Worm (Caenorhabditis elegans) whole organism, midembryonic: ENCODE measurements around the gene F36H9.1.

ENCODE experiments used
- T22C8.4 ChIP-seq: fragments of 200-800 bp; sonication (Bioruptor generic); IDR thresholded peaks from 2 replicates; pipeline ENCODE4 v1.3.6; 2022; ENCODE audit warnings: missing genetic modification characterization, missing compliant biosample characterization
- cog-1 ChIP-seq: sonication (generic microtip); optimal IDR thresholded peaks from 2 replicates; lab custom pipeline; 2016; ENCODE audit warnings: missing genetic modification characterization, missing compliant biosample characterization
- flt-1 ChIP-seq: fragments of 200-800 bp; sonication (Bioruptor generic); IDR thresholded peaks from 2 replicates; pipeline ENCODE4 v1.3.6; 2022; ENCODE audit warnings: missing genetic modification characterization, missing compliant biosample characterization
- klf-2 ChIP-seq: fragments of 200-800 bp; sonication (Bioruptor generic); conservative IDR thresholded peaks from 2 replicates; pipeline ENCODE4 v1.3.6; 2022; ENCODE audit warnings: missing genetic modification reagents, missing genetic modification characterization, missing compliant biosample characterization
- med-1 ChIP-seq: sonication (generic microtip); optimal IDR thresholded peaks from 2 replicates; lab custom pipeline; 2017; ENCODE audit warnings: missing genetic modification characterization, mild to moderate bottlenecking, missing compliant biosample characterization, antibody characterized with exemption, missing genetic modification reagents; ENCODE audit not compliant: insufficient read depth
- tab-1 ChIP-seq: fragments of 200-800 bp; sonication (Bioruptor generic); IDR thresholded peaks from 2 replicates; pipeline ENCODE4 v1.3.6; 2022; ENCODE audit warnings: missing genetic modification characterization, missing compliant biosample characterization

DNA sequence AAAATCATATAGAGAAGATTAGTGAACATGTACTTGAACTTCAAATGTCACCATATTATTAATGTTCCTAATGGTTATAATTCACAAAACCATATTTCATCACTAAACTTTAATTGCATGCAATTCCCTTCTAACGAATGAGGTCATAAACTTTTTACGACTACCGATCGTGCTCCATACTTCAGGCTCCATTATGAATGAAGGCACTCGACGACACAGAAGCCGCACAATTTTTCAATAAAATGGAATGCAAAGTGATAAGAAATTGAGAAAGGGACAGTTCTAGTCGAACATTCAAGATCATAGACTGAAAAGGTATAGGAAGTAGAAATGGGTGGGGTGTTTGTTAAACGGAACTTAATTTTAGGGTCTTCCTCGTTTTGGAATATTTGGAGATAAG is 38.2 kb upstream of the F36H9.1 start:
- TF ChIP-seq flt-1 (GFP tag; lab: Robert Waterston, UW): no peak
- TF ChIP-seq tab-1 (GFP tag; lab: Robert Waterston, UW): no peak
- TF ChIP-seq klf-2: no peak
- no peak for TF ChIP-seq T22C8.4 (GFP tag; lab: Robert Waterston, UW)
- no peak for TF ChIP-seq med-1 (GFP tag; lab: Kevin White, UChicago)
- TF ChIP-seq cog-1 (tag; lab: Kevin White, UChicago): no peak
